Worm (Caenorhabditis elegans) whole organism, L4/young adult: Measurements from ENCODE around the gene T28F3.5.

Source experiments
- W03F9.2 ChIP-seq: fragments of 150-350 bp; optimal IDR thresholded peaks from 2 replicates; lab custom pipeline; 2014; ENCODE audit warnings: missing biosample characterization, missing genetic modification characterization
- dao-5 ChIP-seq: sonication (generic microtip); optimal IDR thresholded peaks from 2 replicates; lab custom pipeline; 2016; ENCODE audit warnings: missing genotype, missing genetic modification characterization, moderate library complexity, missing compliant biosample characterization
- him-1 ChIP-seq: sonication (generic microtip); optimal IDR thresholded peaks from 2 replicates; lab custom pipeline; 2016; ENCODE audit warnings: missing genotype, missing genetic modification reagents, missing genetic modification characterization, missing compliant biosample characterization

- no peak for TF ChIP-seq him-1 (tag; lab: Kevin White, UChicago)
- TF ChIP-seq dao-5 (tag; lab: Kevin White, UChicago): no peak
- TF ChIP-seq W03F9.2 (tag; lab: Kevin White, UChicago): no peak
Measured at ce11 chrIV:17331100-17331577, 36.5 kb downstream of the T28F3.5 start, which contains the start of gene C49C3.6.
